Fruit fly (Drosophila melanogaster) whole organism, wandering third instar larva: ENCODE results near the gene eRF1.

Experiments
- Abd-B ChIP-seq: fragments of >200 bp; optimal IDR thresholded peaks from 2 replicates; lab custom pipeline; 2017; ENCODE audit warnings: missing biosample characterization, missing genetic modification characterization
- CG32264 ChIP-seq: fragments of 200-800 bp; sonication (Bioruptor generic); optimal IDR thresholded peaks from 2 replicates; lab custom pipeline; 2016; ENCODE audit warnings: missing biosample characterization, missing genetic modification characterization
- CG9705 ChIP-seq: fragments of 200-800 bp; sonication (Bioruptor generic); optimal IDR thresholded peaks from 2 replicates; lab custom pipeline; 2018; ENCODE audit warnings: missing biosample characterization, mild to moderate bottlenecking, missing genetic modification characterization
- Dfd ChIP-seq: fragments of >200 bp; optimal IDR thresholded peaks from 2 replicates; lab custom pipeline; 2017; ENCODE audit warnings: missing biosample characterization, missing genetic modification characterization
- Dif ChIP-seq: fragments of 200-275, 200-300 bp; sonication (Bioruptor generic); optimal IDR thresholded peaks from 2 replicates; lab custom pipeline; 2018; ENCODE audit warnings: missing biosample characterization, missing genetic modification characterization; ENCODE audit not compliant: partially characterized antibody
- GATAd ChIP-seq: sonication (Bioruptor generic); optimal IDR thresholded peaks from 2 replicates; lab custom pipeline; 2016; ENCODE audit warnings: missing biosample characterization, missing genetic modification characterization
- HLH106 ChIP-seq: fragments of 200-800 bp; optimal IDR thresholded peaks from 3 replicates; lab custom pipeline; 2019; ENCODE audit warnings: missing biosample characterization, mild to moderate bottlenecking, missing genetic modification characterization, moderate library complexity
- Hnf4 ChIP-seq: fragments of 200-800 bp; sonication (Bioruptor generic); optimal IDR thresholded peaks from 2 replicates; lab custom pipeline; 2016; ENCODE audit warnings: missing biosample characterization, mild to moderate bottlenecking, missing genetic modification characterization
- Hr78 ChIP-seq: fragments of >200 bp; optimal IDR thresholded peaks from 2 replicates; lab custom pipeline; 2017; ENCODE audit warnings: missing biosample characterization, missing genetic modification characterization
- Hr83 ChIP-seq: fragments of 200-300 bp; sonication (Bioruptor generic); optimal IDR thresholded peaks from 2 replicates; lab custom pipeline; 2016; ENCODE audit warnings: missing biosample characterization, mild to moderate bottlenecking, missing genetic modification characterization, moderate library complexity; ENCODE audit not compliant: poor library complexity, severe bottlenecking
- Jra ChIP-seq: sonication (Bioruptor generic); optimal IDR thresholded peaks from 2 replicates; lab custom pipeline; 2016; ENCODE audit warnings: missing biosample characterization, missing genetic modification characterization
- Mio ChIP-seq: sonication (Bioruptor generic); optimal IDR thresholded peaks from 2 replicates; lab custom pipeline; 2016; ENCODE audit warnings: missing biosample characterization, missing genetic modification characterization
- Myc ChIP-seq: fragments of >200 bp; optimal IDR thresholded peaks from 2 replicates; lab custom pipeline; 2017
- N ChIP-seq: fragments of >200 bp; optimal IDR thresholded peaks from 2 replicates; lab custom pipeline; 2018; ENCODE audit warnings: missing biosample characterization, missing external identifiers, missing genetic modification characterization
- OdsH ChIP-seq: fragments of 200-800 bp; sonication (Bioruptor generic); optimal IDR thresholded peaks from 2 replicates; lab custom pipeline; 2016; ENCODE audit warnings: missing biosample characterization, mild to moderate bottlenecking, missing genetic modification characterization
- Rel ChIP-seq, 2 experiments: fragments of 200-800 bp; sonication (Bioruptor generic) in 1 of 2; optimal IDR thresholded peaks; 2 replicates in 1 of 2; 3 replicates in 1 of 2; lab custom pipeline; 2016 to 2019; ENCODE audit warnings: mild to moderate bottlenecking in 2 of 2, missing biosample characterization in 2 of 2, missing genetic modification characterization in 2 of 2, moderate library complexity in 1 of 2
- Sp1 ChIP-seq: fragments of 200-800 bp; sonication (Bioruptor generic); optimal IDR thresholded peaks from 3 replicates; lab custom pipeline; 2019; ENCODE audit warnings: missing biosample characterization, mild to moderate bottlenecking, missing genetic modification characterization, moderate library complexity
- br ChIP-seq: fragments of 200-800 bp; sonication (Bioruptor generic); optimal IDR thresholded peaks from 2 replicates; lab custom pipeline; 2016; ENCODE audit warnings: missing biosample characterization, missing genetic modification characterization
- brk ChIP-seq: fragments of 200-800 bp; sonication (Bioruptor generic); optimal IDR thresholded peaks from 2 replicates; lab custom pipeline; 2016; ENCODE audit warnings: missing biosample characterization, mild to moderate bottlenecking, missing genetic modification characterization
- dl ChIP-seq, 2 experiments: fragments of 175-275, 200-275 bp in 1 of 2; fragments of 200-275 bp in 1 of 2; sonication (Bioruptor generic); optimal IDR thresholded peaks; lab custom pipeline; 2018; ENCODE audit warnings: mild to moderate bottlenecking in 2 of 2, missing biosample characterization in 2 of 2, missing genetic modification characterization in 2 of 2, moderate library complexity in 2 of 2; ENCODE audit not compliant: partially characterized antibody in 2 of 2, insufficient read depth in 1 of 2
- dmrt93B ChIP-seq: fragments of 200-800 bp; sonication (Bioruptor generic); optimal IDR thresholded peaks from 2 replicates; lab custom pipeline; 2018; ENCODE audit warnings: missing biosample characterization, mild to moderate bottlenecking, missing genetic modification characterization
- dsf ChIP-seq: sonication (Bioruptor generic); optimal IDR thresholded peaks from 2 replicates; lab custom pipeline; 2016; ENCODE audit warnings: missing biosample characterization, missing genetic modification characterization, borderline replicate concordance
- ey ChIP-seq: fragments of 200-800 bp; sonication (Bioruptor generic); optimal IDR thresholded peaks from 2 replicates; lab custom pipeline; 2016; ENCODE audit warnings: missing biosample characterization, missing genetic modification characterization
- foxo ChIP-seq, 2 experiments: fragments of 200-800 bp; sonication (Bioruptor generic); optimal IDR thresholded peaks; 2 replicates in 1 of 2; 3 replicates in 1 of 2; lab custom pipeline; 2016 to 2017; ENCODE audit warnings: missing biosample characterization in 2 of 2, missing genetic modification characterization in 2 of 2
- fru ChIP-seq: fragments of 200-800 bp; sonication (Bioruptor generic); optimal IDR thresholded peaks from 3 replicates; lab custom pipeline; 2016; ENCODE audit warnings: missing biosample characterization, mild to moderate bottlenecking, missing genetic modification characterization
- h ChIP-seq: fragments of 200-800 bp; sonication (Bioruptor generic); optimal IDR thresholded peaks from 3 replicates; lab custom pipeline; 2016; ENCODE audit warnings: missing biosample characterization, mild to moderate bottlenecking, missing genetic modification characterization
- jim ChIP-seq: fragments of 175-275, 200-325 bp; sonication (Bioruptor generic); optimal IDR thresholded peaks from 2 replicates; lab custom pipeline; 2016; ENCODE audit warnings: missing biosample characterization, mild to moderate bottlenecking, missing genetic modification characterization
- pan ChIP-seq: fragments of >200 bp; optimal IDR thresholded peaks from 2 replicates; lab custom pipeline; 2017
- psq ChIP-seq: fragments of 200-800 bp; sonication (Bioruptor generic); optimal IDR thresholded peaks from 3 replicates; lab custom pipeline; 2017; ENCODE audit warnings: missing biosample characterization, mild to moderate bottlenecking, missing genetic modification characterization, moderate library complexity
- rgr ChIP-seq: fragments of 200-800 bp; sonication (Bioruptor generic); optimal IDR thresholded peaks from 3 replicates; lab custom pipeline; 2016; ENCODE audit warnings: missing biosample characterization, mild to moderate bottlenecking, missing genetic modification characterization
- sage ChIP-seq: fragments of 200-800 bp; sonication (Bioruptor generic); optimal IDR thresholded peaks from 2 replicates; lab custom pipeline; 2016; ENCODE audit warnings: missing biosample characterization, mild to moderate bottlenecking, missing genetic modification characterization
- sv ChIP-seq: fragments of 200-800 bp; sonication (Bioruptor generic); optimal IDR thresholded peaks from 3 replicates; lab custom pipeline; 2016; ENCODE audit warnings: missing biosample characterization, missing genetic modification characterization
- tai ChIP-seq: sonication (Bioruptor generic); optimal IDR thresholded peaks from 2 replicates; lab custom pipeline; 2016; ENCODE audit warnings: missing biosample characterization, missing genetic modification characterization
- usp ChIP-seq: fragments of >200 bp; optimal IDR thresholded peaks from 2 replicates; lab custom pipeline; 2017; ENCODE audit warnings: missing biosample characterization, missing genetic modification characterization

Gene eRF1

DNA sequence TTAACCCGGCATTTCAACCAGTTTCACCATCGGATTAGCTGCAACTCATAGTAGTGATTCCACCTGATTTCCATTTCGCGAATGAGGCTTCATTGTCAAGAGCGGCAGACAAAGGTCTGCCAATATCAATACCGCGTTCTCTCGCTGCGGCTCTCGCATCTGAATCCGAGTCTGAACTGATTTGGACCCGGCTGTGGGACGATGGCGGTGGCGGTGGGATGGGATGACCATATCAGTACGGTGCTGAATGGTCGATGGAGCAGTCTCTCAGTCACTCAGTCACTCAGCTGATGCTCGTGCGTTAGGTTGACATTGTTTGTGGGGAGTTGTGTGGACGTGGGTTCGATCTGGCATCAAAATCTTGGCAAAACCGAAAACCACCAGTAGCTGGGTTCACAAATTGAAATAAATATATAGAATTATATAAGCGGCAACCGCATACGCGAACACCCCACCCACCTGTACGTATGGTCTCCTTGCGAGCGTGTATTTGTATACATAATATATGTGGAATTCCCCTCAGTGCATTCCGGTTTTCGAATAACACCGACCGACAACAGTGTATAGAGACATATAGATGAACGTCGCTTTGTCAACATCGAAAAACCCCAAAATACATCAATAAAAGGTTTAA is 31.1 kb upstream of the eRF1 start, which contains the start of gene Spn77Ba:
TSS of gene Spn77Ba (plus strand) at position 235 of the 634 bp plus-strand sequence.
- TF ChIP-seq psq (GFP tag; lab: Kevin White, UChicago), result peak; percentile 19
- TF ChIP-seq foxo (GFP tag; optimal IDR thresholded peaks at IDR 0.05; lab: Kevin White, UChicago), result no peak
- TF ChIP-seq Sp1 (GFP tag; lab: Kevin White, UChicago), result no peak
- peak; percentile 69 for TF ChIP-seq Dif (GFP tag; lab: Kevin White, UChicago)
- TF ChIP-seq Hr83 (GFP tag; lab: Kevin White, UChicago), result peak; percentile 20
- no peak for TF ChIP-seq usp (GFP tag; lab: Kevin White, UChicago)
- peak; percentile 21 to 56 for TF ChIP-seq dl (GFP tag; optimal IDR thresholded peaks at IDR 0.05; lab: Kevin White, UChicago; ENCODE audit: insufficient read depth in 1 of 2, partially characterized antibody in 2 of 2)
- TF ChIP-seq rgr (GFP tag; lab: Kevin White, UChicago), result peak; percentile 30
- no peak for TF ChIP-seq Rel (GFP tag; optimal IDR thresholded peaks at IDR 0.05; lab: Kevin White, UChicago)
- peak; percentile 98 for TF ChIP-seq Rel (tag; optimal IDR thresholded peaks at IDR 0.05; lab: Kevin White, UChicago)
- no peak for TF ChIP-seq OdsH (GFP tag; lab: Kevin White, UChicago)
- TF ChIP-seq fru, result peak; percentile 7
- TF ChIP-seq h (GFP tag; lab: Kevin White, UChicago), result peak; percentile 34
- peak; percentile 71 for TF ChIP-seq Hnf4 (GFP tag; lab: Kevin White, UChicago)

DNA sequence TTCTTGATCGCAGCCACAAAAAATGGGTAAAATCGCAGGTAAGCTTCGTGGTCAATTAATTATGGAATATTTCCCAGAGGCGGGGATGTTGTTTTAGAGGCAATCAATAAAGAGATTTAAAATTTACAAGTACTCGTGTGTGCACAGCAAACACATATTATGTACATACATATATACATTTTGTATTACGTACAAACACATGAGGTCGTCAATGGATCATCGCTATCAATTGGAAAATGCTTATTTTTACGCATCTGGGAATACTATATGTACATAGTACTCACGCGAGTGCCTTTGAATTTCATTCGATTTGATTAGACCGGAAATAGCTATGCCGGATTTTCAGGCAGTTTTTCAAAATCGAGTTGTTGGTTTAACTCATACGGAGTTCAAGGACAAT is 30.4 kb upstream of the eRF1 start:
- no peak for TF ChIP-seq ey
- TF ChIP-seq dsf, result no peak
- TF ChIP-seq Rel (GFP tag; optimal IDR thresholded peaks at IDR 0.05; lab: Kevin White, UChicago), result no peak
- no peak for TF ChIP-seq Rel (tag; optimal IDR thresholded peaks at IDR 0.05; lab: Kevin White, UChicago)
- TF ChIP-seq h (GFP tag; lab: Kevin White, UChicago), result no peak
- no peak for TF ChIP-seq OdsH (GFP tag; lab: Kevin White, UChicago)
- no peak for TF ChIP-seq N
- no peak for TF ChIP-seq pan
- TF ChIP-seq Hr83 (GFP tag; lab: Kevin White, UChicago), result no peak
- no peak for TF ChIP-seq HLH106 (tag; lab: Kevin White, UChicago)
- no peak for TF ChIP-seq GATAd (GFP tag; lab: Kevin White, UChicago)
- no peak for TF ChIP-seq tai (GFP tag; lab: Kevin White, UChicago)
- TF ChIP-seq Dif (GFP tag; lab: Kevin White, UChicago), result no peak
- TF ChIP-seq dmrt93B (GFP tag; lab: Kevin White, UChicago), result no peak

- TF ChIP-seq Dfd (no peak), foxo (GFP tag; optimal IDR thresholded peaks at IDR 0.05; lab: Kevin White, UChicago) (no peak), sv (GFP tag; lab: Kevin White, UChicago) (no peak), CG9705 (GFP tag; lab: Kevin White, UChicago) (no peak), Jra (GFP tag; lab: Kevin White, UChicago) (no peak), jim (no peak), Hr78 (no peak), brk (no peak), N (no peak), CG32264 (GFP tag; lab: Kevin White, UChicago) (no peak), sage (GFP tag; lab: Kevin White, UChicago) (no peak), Sp1 (GFP tag; lab: Kevin White, UChicago) (no peak), Dif (GFP tag; lab: Kevin White, UChicago) (no peak)
These were observed 28.1 kb upstream of the eRF1 start for dm6 chr3L:20320044-20320443.

dm6 chr3L:20320652-20321051 is 27.5 kb upstream of the eRF1 start, which contains the start of gene Spn77Bb:
Gene Spn77Bb (plus strand): TSS chr3L:20320952.
- TF ChIP-seq OdsH (GFP tag; lab: Kevin White, UChicago) (no peak), Rel (GFP tag; optimal IDR thresholded peaks at IDR 0.05; lab: Kevin White, UChicago) (no peak), Rel (tag; optimal IDR thresholded peaks at IDR 0.05; lab: Kevin White, UChicago) (no peak), ey (no peak), jim (no peak), Hr83 (GFP tag; lab: Kevin White, UChicago) (no peak), N (no peak), Mio (no peak), Myc (lab: Kevin White, UChicago) (no peak), Jra (GFP tag; lab: Kevin White, UChicago) (no peak), psq (GFP tag; lab: Kevin White, UChicago) (no peak), foxo (GFP tag; optimal IDR thresholded peaks at IDR 0.05; lab: Kevin White, UChicago) (no peak), CG32264 (GFP tag; lab: Kevin White, UChicago) (no peak), Sp1 (GFP tag; lab: Kevin White, UChicago) (no peak), Hnf4 (GFP tag; lab: Kevin White, UChicago) (no peak), br (GFP tag; lab: Kevin White, UChicago) (no peak), h (GFP tag; lab: Kevin White, UChicago) (no peak), sv (GFP tag; lab: Kevin White, UChicago) (no peak), Abd-B (GFP tag; lab: Kevin White, UChicago) (no peak), brk (no peak)
